Fruit fly (Drosophila melanogaster) whole organism, prepupa: ENCODE data around the gene Slob.

Source experiments
- CG10631 ChIP-seq: fragments of 200-800 bp; sonication (Bioruptor generic); optimal IDR thresholded peaks from 2 replicates; lab custom pipeline; 2016; ENCODE audit warnings: missing biosample characterization, missing genetic modification characterization
- CG10669 ChIP-seq: fragments of 200-800 bp; sonication (Bioruptor generic); optimal IDR thresholded peaks from 3 replicates; lab custom pipeline; 2018; ENCODE audit warnings: missing biosample characterization, mild to moderate bottlenecking, missing genetic modification characterization, moderate library complexity
- CG16779 ChIP-seq: fragments of 200-800 bp; sonication (Bioruptor generic); optimal IDR thresholded peaks from 3 replicates; lab custom pipeline; 2017; ENCODE audit warnings: missing biosample characterization, mild to moderate bottlenecking, missing genetic modification characterization
- CG3919 ChIP-seq: fragments of 200-800 bp; sonication (Bioruptor generic); optimal IDR thresholded peaks from 3 replicates; lab custom pipeline; 2016; ENCODE audit warnings: missing biosample characterization, missing genetic modification characterization
- Hr38 ChIP-seq: sonication (Bioruptor generic); optimal IDR thresholded peaks from 2 replicates; lab custom pipeline; 2016; ENCODE audit warnings: missing biosample characterization, missing genetic modification characterization
- Sox15 ChIP-seq: fragments of 200-800 bp; sonication (Bioruptor generic); optimal IDR thresholded peaks from 3 replicates; lab custom pipeline; 2016; ENCODE audit warnings: missing biosample characterization, missing genetic modification characterization
- fkh ChIP-seq: fragments of 200-800 bp; sonication (Bioruptor generic); optimal IDR thresholded peaks from 3 replicates; lab custom pipeline; 2017; ENCODE audit warnings: missing biosample characterization, mild to moderate bottlenecking, missing genetic modification characterization, moderate library complexity
- pdm3 ChIP-seq: fragments of 200-800 bp; sonication (Bioruptor generic); optimal IDR thresholded peaks from 3 replicates; lab custom pipeline; 2016; ENCODE audit warnings: missing biosample characterization, missing genetic modification characterization

DNA sequence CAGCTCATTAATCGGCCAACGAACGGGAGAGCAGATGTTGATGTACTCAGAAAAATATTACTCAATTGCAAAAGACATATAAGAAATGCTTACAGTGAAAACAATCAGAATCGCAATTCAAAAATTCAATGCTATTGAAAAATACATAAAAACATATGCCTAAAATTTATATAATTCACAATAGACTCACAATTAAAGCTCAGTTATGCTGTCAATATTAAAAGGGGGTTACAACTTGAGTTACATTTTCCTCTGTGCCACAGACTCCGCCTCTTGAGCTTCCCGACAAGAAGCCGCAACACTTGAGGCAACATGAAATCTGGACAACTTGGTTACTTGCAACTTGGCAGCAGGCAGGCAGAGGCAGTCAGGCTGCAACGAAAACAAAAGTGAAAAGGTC, 63.3 kb downstream of the Slob start:
- TF ChIP-seq CG16779 (tag; lab: Kevin White, UChicago) (peak; percentile 12), fkh (GFP tag; lab: Kevin White, UChicago) (no peak), Sox15 (GFP tag; lab: Kevin White, UChicago) (peak; percentile 38), CG3919 (peak; percentile 44), CG10669 (GFP tag; lab: Kevin White, UChicago) (peak; percentile 60), Hr38 (GFP tag; lab: Kevin White, UChicago) (no peak), pdm3 (peak; percentile 82), CG10631 (GFP tag; lab: Kevin White, UChicago) (peak; percentile 72)
